Worm (Caenorhabditis elegans) whole organism, young adult: Measurements from ENCODE around the gene mup-4.

Experiments
- B0035.1 ChIP-seq: sonication (generic microtip); optimal IDR thresholded peaks from 2 replicates; lab custom pipeline; 2016; ENCODE audit warnings: missing genetic modification characterization, mild to moderate bottlenecking, missing compliant biosample characterization, missing genotype, missing genetic modification reagents
- B0336.3 ChIP-seq: fragments of 200-800 bp; sonication (Bioruptor generic); IDR thresholded peaks from 2 replicates; pipeline ENCODE4 v1.3.6; 2022; ENCODE audit warnings: missing genetic modification characterization, missing compliant biosample characterization
- F10E7.11 ChIP-seq: sonication (generic microtip); optimal IDR thresholded peaks from 2 replicates; lab custom pipeline; 2017; ENCODE audit warnings: mild to moderate bottlenecking, missing genetic modification characterization, moderate library complexity, missing compliant biosample characterization
- F23B12.7 ChIP-seq: sonication (generic microtip); optimal IDR thresholded peaks from 2 replicates; lab custom pipeline; 2017; ENCODE audit warnings: missing genetic modification characterization, mild to moderate bottlenecking, missing compliant biosample characterization, antibody characterized with exemption, moderate library complexity; ENCODE audit not compliant: insufficient read depth
- F33H1.4 ChIP-seq: fragments of 200-800 bp; sonication (Bioruptor generic); IDR thresholded peaks from 2 replicates; pipeline ENCODE4 v1.3.6; 2022; ENCODE audit warnings: missing genetic modification reagents, missing genetic modification characterization, missing compliant biosample characterization
- F37B4.10 ChIP-seq: fragments of 200-800 bp; sonication (Bioruptor generic); IDR thresholded peaks from 2 replicates; pipeline ENCODE4 v1.3.6; 2022; ENCODE audit warnings: missing genetic modification characterization, missing compliant biosample characterization
- F49E8.2 ChIP-seq: sonication (generic microtip); optimal IDR thresholded peaks from 3 replicates; lab custom pipeline; 2017; ENCODE audit warnings: missing genetic modification characterization, mild to moderate bottlenecking, missing compliant biosample characterization, antibody characterized with exemption, moderate library complexity; ENCODE audit not compliant: insufficient read depth
- Y53G8AR.9 ChIP-seq: fragments of 200-800 bp; sonication (Bioruptor generic); conservative IDR thresholded peaks from 2 replicates; pipeline ENCODE4 v1.3.6; 2022; ENCODE audit warnings: missing genetic modification reagents, missing genetic modification characterization, missing compliant biosample characterization
- Y95B8A.8 ChIP-seq: fragments of 200-800 bp; sonication (Bioruptor generic); IDR thresholded peaks from 2 replicates; pipeline ENCODE4 v1.3.6; 2022; ENCODE audit warnings: missing genetic modification reagents, missing genetic modification characterization, missing compliant biosample characterization
- ama-1 ChIP-seq, 3 experiments: fragments of 150-350 bp in 1 of 3; sonication (generic microtip) in 2 of 3; optimal IDR thresholded peaks; 2 replicates each; lab custom pipeline; 2014 to 2018; ENCODE audit warnings: missing biosample characterization in 2 of 3, missing genetic modification characterization in 2 of 3, missing genetic modification reagents in 2 of 3
- aptf-3 ChIP-seq: fragments of 200-800 bp; sonication (Bioruptor generic); IDR thresholded peaks from 2 replicates; pipeline ENCODE4 v1.3.6; 2022; ENCODE audit warnings: missing genetic modification characterization, missing compliant biosample characterization
- attf-6 ChIP-seq: fragments of 200-800 bp; sonication (Bioruptor generic); IDR thresholded peaks from 2 replicates; pipeline ENCODE4 v1.3.6; 2022; ENCODE audit warnings: missing genetic modification reagents, missing genetic modification characterization, missing compliant biosample characterization
- bed-2 ChIP-seq: fragments of 200-800 bp; sonication (Bioruptor generic); IDR thresholded peaks from 2 replicates; pipeline ENCODE4 v1.3.6; 2022; ENCODE audit warnings: missing genetic modification reagents, missing genetic modification characterization, missing compliant biosample characterization
- fkh-3 ChIP-seq: sonication (generic microtip); optimal IDR thresholded peaks from 2 replicates; lab custom pipeline; 2016; ENCODE audit warnings: mild to moderate bottlenecking, missing genetic modification characterization, missing compliant biosample characterization
- gei-17 ChIP-seq: fragments of 200-800 bp; sonication (Bioruptor generic); optimal IDR thresholded peaks from 2 replicates; lab custom pipeline; 2018; ENCODE audit warnings: mild to moderate bottlenecking, missing genetic modification characterization, missing compliant biosample characterization
- hlh-12 ChIP-seq: sonication (generic microtip); optimal IDR thresholded peaks from 2 replicates; lab custom pipeline; 2016; ENCODE audit warnings: missing genetic modification characterization, missing compliant biosample characterization
- hlh-26 ChIP-seq: fragments of 200-800 bp; sonication (Bioruptor generic); conservative IDR thresholded peaks from 2 replicates; pipeline ENCODE4 v1.3.6; 2022; ENCODE audit warnings: missing genetic modification reagents, missing genetic modification characterization, missing compliant biosample characterization
- hmg-1.2 ChIP-seq: fragments of 200-800 bp; sonication (Bioruptor generic); IDR thresholded peaks from 2 replicates; pipeline ENCODE4 v1.3.6; 2022; ENCODE audit warnings: missing genetic modification reagents, missing genetic modification characterization, missing compliant biosample characterization
- let-607 ChIP-seq, 2 experiments: fragments of 200-800 bp in 1 of 2; sonication (Bioruptor generic) in 1 of 2; sonication (generic microtip) in 1 of 2; optimal IDR thresholded peaks; 2 replicates each; lab custom pipeline; 2016 to 2018; ENCODE audit warnings: mild to moderate bottlenecking in 2 of 2, missing compliant biosample characterization in 2 of 2, missing genetic modification characterization in 2 of 2, moderate library complexity in 2 of 2, missing genotype in 1 of 2
- lin-35 ChIP-seq, 3 experiments: fragments of 150-350 bp in 2 of 3; sonication (generic microtip) in 1 of 3; optimal IDR thresholded peaks; 2 replicates each; lab custom pipeline; 2014 to 2018; ENCODE audit warnings: missing biosample characterization in 3 of 3, missing genetic modification characterization in 3 of 3, missing genetic modification reagents in 3 of 3
- lin-40 ChIP-seq: sonication (generic microtip); optimal IDR thresholded peaks from 2 replicates; lab custom pipeline; 2016; ENCODE audit warnings: missing genetic modification characterization, mild to moderate bottlenecking, missing compliant biosample characterization, missing genotype, missing genetic modification reagents
- mcd-1 ChIP-seq: fragments of 200-800 bp; sonication (Bioruptor generic); IDR thresholded peaks from 2 replicates; pipeline ENCODE4 v1.3.6; 2022; ENCODE audit warnings: missing genetic modification reagents, missing genetic modification characterization, missing compliant biosample characterization
- mes-4 ChIP-seq: sonication (generic microtip); optimal IDR thresholded peaks from 2 replicates; lab custom pipeline; 2016; ENCODE audit warnings: missing genotype, missing genetic modification characterization, missing compliant biosample characterization
- nhr-27 ChIP-seq: fragments of 200-800 bp; sonication (Bioruptor generic); optimal IDR thresholded peaks from 2 replicates; lab custom pipeline; 2018; ENCODE audit warnings: mild to moderate bottlenecking, missing genetic modification characterization, moderate library complexity, missing compliant biosample characterization
- nhr-90 ChIP-seq: sonication (generic microtip); optimal IDR thresholded peaks from 2 replicates; lab custom pipeline; 2016; ENCODE audit warnings: missing genotype, mild to moderate bottlenecking, missing genetic modification characterization, missing compliant biosample characterization
- rcor-1 ChIP-seq: fragments of 200-800 bp; sonication (Bioruptor generic); IDR thresholded peaks from 2 replicates; pipeline ENCODE4 v1.3.6; 2022; ENCODE audit warnings: missing genetic modification reagents, missing genetic modification characterization, missing compliant biosample characterization
- sdz-38 ChIP-seq: sonication (generic microtip); optimal IDR thresholded peaks from 2 replicates; lab custom pipeline; 2016; ENCODE audit warnings: missing genotype, missing genetic modification characterization, missing compliant biosample characterization
- snpc-1.1 ChIP-seq: sonication (generic microtip); optimal IDR thresholded peaks from 2 replicates; lab custom pipeline; 2017; ENCODE audit warnings: missing genetic modification characterization, mild to moderate bottlenecking, missing compliant biosample characterization, antibody characterized with exemption, moderate library complexity, missing genotype, missing genetic modification reagents; ENCODE audit not compliant: insufficient read depth
- tbx-9 ChIP-seq: sonication (generic microtip); optimal IDR thresholded peaks from 2 replicates; lab custom pipeline; 2016; ENCODE audit warnings: borderline replicate concordance, missing genetic modification characterization, inconsistent platforms, missing compliant biosample characterization
- unc-130 ChIP-seq: sonication (generic microtip); optimal IDR thresholded peaks from 2 replicates; lab custom pipeline; 2016; ENCODE audit warnings: missing genetic modification reagents, missing genetic modification characterization, missing compliant biosample characterization
- unc-62 ChIP-seq: fragments of 150-350 bp; optimal IDR thresholded peaks from 2 replicates; lab custom pipeline; 2014; ENCODE audit warnings: missing biosample characterization, missing genetic modification reagents, missing genetic modification characterization
- zfh-2 ChIP-seq: fragments of 200-800 bp; sonication (Bioruptor generic); conservative IDR thresholded peaks from 2 replicates; pipeline ENCODE4 v1.3.6; 2022; ENCODE audit warnings: missing genetic modification reagents, missing genetic modification characterization, missing compliant biosample characterization
- ztf-18 ChIP-seq: sonication (generic microtip); optimal IDR thresholded peaks from 2 replicates; lab custom pipeline; 2016; ENCODE audit warnings: missing genotype, mild to moderate bottlenecking, missing genetic modification characterization, missing compliant biosample characterization
- ztf-22 ChIP-seq: fragments of 200-800 bp; sonication (Bioruptor generic); optimal IDR thresholded peaks from 2 replicates; lab custom pipeline; 2018; ENCODE audit warnings: mild to moderate bottlenecking, missing genetic modification characterization, moderate library complexity, missing compliant biosample characterization
- ztf-28 ChIP-seq: fragments of 200-800 bp; sonication (Bioruptor generic); IDR thresholded peaks from 2 replicates; pipeline ENCODE4 v1.3.6; 2022; ENCODE audit warnings: missing genetic modification reagents, missing genetic modification characterization, missing compliant biosample characterization
- ztf-3 ChIP-seq: fragments of 200-800 bp; sonication (Bioruptor generic); optimal IDR thresholded peaks from 2 replicates; lab custom pipeline; 2018; ENCODE audit warnings: mild to moderate bottlenecking, missing genetic modification characterization, missing compliant biosample characterization

mup-4 gene

ce11 chrIII:7489055-7489534 is at the start of gene mup-4:
Gene mup-4, minus strand, starts transcription at chrIII:7489105.
- TF ChIP-seq bed-2 (GFP tag; lab: Robert Waterston, UW) (no peak), unc-62 (GFP tag; lab: Kevin White, UChicago) (no peak), unc-130 (GFP tag; lab: Kevin White, UChicago) (no peak), B0336.3 (GFP tag; lab: Robert Waterston, UW) (no peak), hmg-1.2 (GFP tag; lab: Robert Waterston, UW) (peak; percentile 78)

ce11 chrIII:7536559-7536958 is 47.7 kb upstream of the mup-4 start, which contains the start of gene lin-39:
Gene lin-39, minus strand, starts transcription at chrIII:7536632.
- TF ChIP-seq unc-62 (GFP tag; lab: Kevin White, UChicago) (no peak), ztf-3 (no peak), gei-17 (GFP tag; lab: Kevin White, UChicago) (no peak), hlh-12 (tag; lab: Kevin White, UChicago) (no peak), hlh-26 (no peak), mcd-1 (GFP tag; lab: Robert Waterston, UW) (no peak), F10E7.11 (tag; lab: Kevin White, UChicago) (no peak), Y53G8AR.9 (GFP tag; lab: Robert Waterston, UW) (no peak), mes-4 (tag; lab: Kevin White, UChicago) (no peak), lin-35 (GFP tag; optimal IDR thresholded peaks at IDR 0.05; lab: Kevin White, UChicago) (no peak), aptf-3 (GFP tag; lab: Robert Waterston, UW) (no peak), hmg-1.2 (GFP tag; lab: Robert Waterston, UW) (no peak), ama-1 (optimal IDR thresholded peaks at IDR 0.05; lab: Kevin White, UChicago) (no peak), ama-1 (GFP tag; optimal IDR thresholded peaks at IDR 0.05; lab: Kevin White, UChicago) (no peak), let-607 (tag; optimal IDR thresholded peaks at IDR 0.05; lab: Kevin White, UChicago) (no peak), snpc-1.1 (tag; lab: Kevin White, UChicago) (no peak), ztf-18 (tag; lab: Kevin White, UChicago) (no peak), lin-40 (tag; lab: Kevin White, UChicago) (no peak)

- TF ChIP-seq F37B4.10: no peak
- no peak for TF ChIP-seq F23B12.7 (tag; lab: Kevin White, UChicago)
- TF ChIP-seq ztf-28 (GFP tag; lab: Robert Waterston, UW): no peak
- TF ChIP-seq Y95B8A.8: no peak
- no peak for TF ChIP-seq Y53G8AR.9 (GFP tag; lab: Robert Waterston, UW)
- TF ChIP-seq tbx-9: no peak
- no peak for TF ChIP-seq zfh-2
- no peak for TF ChIP-seq ztf-3
- TF ChIP-seq rcor-1 (GFP tag; lab: Robert Waterston, UW): no peak
- no peak for TF ChIP-seq attf-6 (GFP tag; lab: Robert Waterston, UW)
- TF ChIP-seq F33H1.4 (GFP tag; lab: Robert Waterston, UW): no peak
- no peak for TF ChIP-seq sdz-38
- TF ChIP-seq fkh-3 (tag; lab: Kevin White, UChicago): no peak
- TF ChIP-seq F49E8.2: no peak
- TF ChIP-seq mes-4 (tag; lab: Kevin White, UChicago): no peak
- TF ChIP-seq nhr-27 (tag; lab: Kevin White, UChicago): no peak
- TF ChIP-seq ztf-22 (GFP tag; lab: Kevin White, UChicago): no peak
- TF ChIP-seq B0035.1 (tag; lab: Kevin White, UChicago): no peak
- TF ChIP-seq nhr-90 (tag; lab: Kevin White, UChicago): no peak
- TF ChIP-seq, all 124 proteins: peak for 0
Measured at ce11 chrIII:7535347-7535746, 46.4 kb upstream of the mup-4 start.
